Fruit fly (Drosophila melanogaster) whole organism, embryonic: Measurements from ENCODE around the gene Sur-8.

ENCODE experiments used
- ATbp ChIP-seq: fragments of 200-800 bp; sonication (Bioruptor generic); optimal IDR thresholded peaks from 2 replicates; lab custom pipeline; 2017; ENCODE audit warnings: missing biosample characterization, mild to moderate bottlenecking, missing genetic modification characterization, missing genetic modification reagents
- Awh ChIP-seq: fragments of 200-800 bp; sonication (Bioruptor generic); IDR thresholded peaks from 2 replicates; pipeline ENCODE4, ENCODE4 v1.3.6; 2022; ENCODE audit warnings: missing biosample characterization, missing genetic modification characterization
- BEAF-32 ChIP-seq: fragments of 200-800 bp; sonication (Bioruptor generic); optimal IDR thresholded peaks from 3 replicates; lab custom pipeline; 2017; ENCODE audit warnings: missing biosample characterization, missing genetic modification characterization, mild to moderate bottlenecking, moderate library complexity, missing genetic modification reagents
- CG10209 ChIP-seq: fragments of 200-800 bp; sonication (Bioruptor generic); optimal IDR thresholded peaks from 3 replicates; lab custom pipeline; 2017; ENCODE audit warnings: missing biosample characterization, mild to moderate bottlenecking, missing genetic modification characterization, missing genetic modification reagents
- CG11247 ChIP-seq: fragments of 200-800 bp; sonication (Bioruptor generic); IDR thresholded peaks from 2 replicates; pipeline ENCODE4 v1.3.6; 2022; ENCODE audit warnings: missing biosample characterization, missing genetic modification characterization
- CG12659 ChIP-seq: fragments of 200-800 bp; sonication (Bioruptor generic); optimal IDR thresholded peaks from 3 replicates; lab custom pipeline; 2017; ENCODE audit warnings: mild to moderate bottlenecking, missing biosample characterization, missing genetic modification reagents, missing genetic modification characterization
- CG12769 ChIP-seq: fragments of 200-800 bp; sonication (Bioruptor generic); optimal IDR thresholded peaks from 2 replicates; lab custom pipeline; 2019; ENCODE audit warnings: missing biosample characterization, mild to moderate bottlenecking, missing genetic modification characterization, moderate library complexity
- CG13296 ChIP-seq: fragments of 200-800 bp; sonication (Bioruptor generic); optimal IDR thresholded peaks from 3 replicates; lab custom pipeline; 2018; ENCODE audit warnings: missing biosample characterization, mild to moderate bottlenecking, missing genetic modification characterization
- CG14014 ChIP-seq: fragments of 200-800 bp; sonication (Bioruptor generic); IDR thresholded peaks from 2 replicates; pipeline ENCODE4 v1.3.6; 2022; ENCODE audit warnings: missing biosample characterization, missing genetic modification characterization
- CG14965 ChIP-seq: fragments of 200-800 bp; sonication (Bioruptor generic); optimal IDR thresholded peaks from 2 replicates; lab custom pipeline; 2016; ENCODE audit warnings: missing biosample characterization, missing genetic modification characterization, borderline replicate concordance
- CG17912 ChIP-seq: fragments of 200-800 bp; sonication (Bioruptor generic); optimal IDR thresholded peaks from 2 replicates; lab custom pipeline; 2018; ENCODE audit warnings: missing biosample characterization, mild to moderate bottlenecking, missing genetic modification characterization
- CG18599 ChIP-seq: fragments of 200-800 bp; sonication (Bioruptor generic); optimal IDR thresholded peaks from 3 replicates; lab custom pipeline; 2017; ENCODE audit warnings: missing biosample characterization, missing genetic modification characterization, mild to moderate bottlenecking, moderate library complexity, missing genetic modification reagents
- CG2889 ChIP-seq: fragments of 200-800 bp; sonication (Bioruptor generic); IDR thresholded peaks from 3 replicates; pipeline ENCODE4 v1.3.6; 2022; ENCODE audit warnings: missing biosample characterization, missing genetic modification characterization
- CG3163 ChIP-seq: fragments of 200-800 bp; sonication (Bioruptor generic); optimal IDR thresholded peaks from 3 replicates; lab custom pipeline; 2016; ENCODE audit warnings: missing biosample characterization, missing genetic modification characterization
- CG32532 ChIP-seq: fragments of 200-800 bp; sonication (Bioruptor generic); IDR thresholded peaks from 2 replicates; pipeline ENCODE4 v1.3.6; 2022; ENCODE audit warnings: missing biosample characterization, missing genetic modification characterization
- CG34376 ChIP-seq: fragments of 200-800 bp; sonication (Bioruptor generic); optimal IDR thresholded peaks from 2 replicates; lab custom pipeline; 2018; ENCODE audit warnings: missing biosample characterization, mild to moderate bottlenecking, missing genetic modification characterization
- CG7556 ChIP-seq: fragments of 200-800 bp; sonication (Bioruptor generic); optimal IDR thresholded peaks from 2 replicates; lab custom pipeline; 2017; ENCODE audit warnings: missing biosample characterization, mild to moderate bottlenecking, missing genetic modification characterization
- CG9817 ChIP-seq: fragments of 200-800 bp; sonication (Bioruptor generic); optimal IDR thresholded peaks from 2 replicates; lab custom pipeline; 2018; ENCODE audit warnings: missing biosample characterization, mild to moderate bottlenecking, missing genetic modification characterization, moderate library complexity
- Deaf1 ChIP-seq: fragments of 200-800 bp; optimal IDR thresholded peaks from 3 replicates; lab custom pipeline; 2019; ENCODE audit warnings: missing biosample characterization, mild to moderate bottlenecking, missing genetic modification characterization, moderate library complexity
- Dip2 ChIP-seq: fragments of 200-800 bp; sonication (Bioruptor generic); IDR thresholded peaks from 2 replicates; pipeline ENCODE4 v1.3.6; 2022; ENCODE audit warnings: missing biosample characterization, missing genetic modification characterization
- Doc2 ChIP-seq: fragments of 200-800 bp; sonication (Bioruptor generic); IDR thresholded peaks from 2 replicates; pipeline ENCODE4 v1.3.6; 2022; ENCODE audit warnings: missing biosample characterization, missing genetic modification characterization
- E2f1 ChIP-seq: fragments of 200-800 bp; sonication (Bioruptor generic); IDR thresholded peaks from 2 replicates; pipeline ENCODE4 v1.3.6; 2022; ENCODE audit warnings: missing biosample characterization, missing genetic modification characterization
- Hr51 ChIP-seq, 2 experiments: fragments of 200-800 bp; sonication (Bioruptor generic); optimal IDR thresholded peaks; 2 replicates in 1 of 2; 3 replicates in 1 of 2; lab custom pipeline; 2016 to 2018; ENCODE audit warnings: missing biosample characterization in 2 of 2, missing genetic modification characterization in 2 of 2, mild to moderate bottlenecking in 1 of 2, moderate library complexity in 1 of 2
- NFAT ChIP-seq: fragments of 200-800 bp; sonication (Bioruptor generic); IDR thresholded peaks from 2 replicates; pipeline ENCODE4 v1.3.6; 2022; ENCODE audit warnings: missing biosample characterization, missing genetic modification characterization
- Nf-YC ChIP-seq: fragments of 200-800 bp; optimal IDR thresholded peaks from 3 replicates; lab custom pipeline; 2019; ENCODE audit warnings: missing biosample characterization, mild to moderate bottlenecking, missing genetic modification characterization, moderate library complexity
- Oaz ChIP-seq: fragments of 200-800 bp; sonication (Bioruptor generic); IDR thresholded peaks from 2 replicates; pipeline ENCODE4 v1.3.6; 2022; ENCODE audit warnings: missing biosample characterization, missing genetic modification characterization
- Sox100B ChIP-seq: fragments of 200-800 bp; sonication (Bioruptor generic); optimal IDR thresholded peaks from 3 replicates; lab custom pipeline; 2018; ENCODE audit warnings: missing biosample characterization, mild to moderate bottlenecking, missing genetic modification characterization
- Trl ChIP-seq, 3 experiments: fragments of >200 bp in 2 of 3; fragments of 200-800 bp in 1 of 3; sonication (Bioruptor generic) in 1 of 3; optimal IDR thresholded peaks; 2 replicates in 1 of 3; 3 replicates in 2 of 3; lab custom pipeline; 2016 to 2017; ENCODE audit warnings: missing biosample characterization in 1 of 3, missing genetic modification characterization in 1 of 3
- Xrp1 ChIP-seq: fragments of 200-800 bp; sonication (Bioruptor generic); IDR thresholded peaks from 2 replicates; pipeline ENCODE4 v1.3.6; 2022; ENCODE audit warnings: missing biosample characterization, missing genetic modification characterization
- crol ChIP-seq: fragments of 200-800 bp; sonication (Bioruptor generic); IDR thresholded peaks from 2 replicates; pipeline ENCODE4 v1.3.6; 2022; ENCODE audit warnings: missing biosample characterization, missing genetic modification characterization
- crp ChIP-seq, 2 experiments: fragments of 200-800 bp; sonication (Bioruptor generic); optimal IDR thresholded peaks; 2 replicates in 1 of 2; 3 replicates in 1 of 2; lab custom pipeline; 2017; ENCODE audit warnings: missing biosample characterization in 2 of 2, missing genetic modification characterization in 2 of 2, mild to moderate bottlenecking in 1 of 2, moderate library complexity in 1 of 2
- cwo ChIP-seq: fragments of 200-800 bp; sonication (Bioruptor generic); optimal IDR thresholded peaks from 3 replicates; lab custom pipeline; 2017; ENCODE audit warnings: missing biosample characterization, missing genetic modification characterization, mild to moderate bottlenecking, moderate library complexity, missing genetic modification reagents
- dysf ChIP-seq: fragments of 200-800 bp; sonication (Bioruptor generic); IDR thresholded peaks from 3 replicates; pipeline ENCODE4 v1.3.6; 2022; ENCODE audit warnings: missing biosample characterization, missing genetic modification characterization
- eyg ChIP-seq: fragments of 200-800 bp; sonication (Bioruptor generic); optimal IDR thresholded peaks from 3 replicates; lab custom pipeline; 2016; ENCODE audit warnings: missing biosample characterization, missing genetic modification characterization
- gem ChIP-seq: fragments of 200-800 bp; sonication (Bioruptor generic); optimal IDR thresholded peaks from 2 replicates; lab custom pipeline; 2019; ENCODE audit warnings: missing biosample characterization, mild to moderate bottlenecking, missing genetic modification characterization, moderate library complexity
- hth ChIP-seq: fragments of >200 bp; optimal IDR thresholded peaks from 2 replicates; lab custom pipeline; 2017; ENCODE audit warnings: inconsistent platforms
- ind ChIP-seq: fragments of 200-800 bp; sonication (Bioruptor generic); optimal IDR thresholded peaks from 3 replicates; lab custom pipeline; 2016; ENCODE audit warnings: missing biosample characterization, missing genetic modification characterization
- lab ChIP-seq: fragments of 200-800 bp; sonication (Bioruptor generic); optimal IDR thresholded peaks from 3 replicates; lab custom pipeline; 2017; ENCODE audit warnings: missing biosample characterization, missing genetic modification characterization, mild to moderate bottlenecking, moderate library complexity, missing genetic modification reagents
- pan ChIP-seq, 4 experiments: fragments of >200 bp in 3 of 4; fragments of 200-800 bp in 1 of 4; sonication (Bioruptor generic) in 1 of 4; optimal IDR thresholded peaks in 3 of 4; IDR thresholded peaks in 1 of 4; 2 replicates each; pipeline versions ENCODE4 v1.3.6 to Lab custom; 2017 to 2022; ENCODE audit warnings: missing biosample characterization in 2 of 4, missing genetic modification characterization in 2 of 4, mixed read lengths in 1 of 4
- pfk ChIP-seq: fragments of 200-800 bp; sonication (Bioruptor generic); optimal IDR thresholded peaks from 2 replicates; lab custom pipeline; 2018; ENCODE audit warnings: missing biosample characterization, mild to moderate bottlenecking, missing genetic modification characterization, moderate library complexity
- so ChIP-seq: fragments of 200-800 bp; sonication (Bioruptor generic); IDR thresholded peaks from 3 replicates; pipeline ENCODE4 v1.3.6; 2022; ENCODE audit warnings: missing biosample characterization, missing genetic modification characterization
- ttk ChIP-seq: fragments of 200-800 bp; sonication (Bioruptor generic); IDR thresholded peaks from 2 replicates; pipeline ENCODE4 v2.1.2; 2022; ENCODE audit warnings: missing biosample characterization, missing genetic modification characterization
- wor ChIP-seq: fragments of 200-800 bp; sonication (Bioruptor generic); IDR thresholded peaks from 2 replicates; pipeline ENCODE4 v1.3.6; 2022; ENCODE audit warnings: missing biosample characterization, missing genetic modification characterization
- zfh2 ChIP-seq: fragments of 200-800 bp; sonication (Bioruptor generic); optimal IDR thresholded peaks from 2 replicates; lab custom pipeline; 2016; ENCODE audit warnings: missing biosample characterization, missing genetic modification characterization

The Sur-8 gene

dm6 chr3R:17371094-17371493 lies 31.2 kb downstream of the Sur-8 start (continued):
- TF ChIP-seq ATbp (GFP tag; lab: Kevin White, UChicago) (peak; percentile 7), CG12769 (tag; lab: Kevin White, UChicago) (peak; percentile 64), CG13296 (GFP tag; lab: Kevin White, UChicago) (peak; percentile 13), pan (optimal IDR thresholded peaks at IDR 0.05; lab: Kevin White, UChicago) (no peak), pan (GFP tag; optimal IDR thresholded peaks at IDR 0.05 in 1 of 2, IDR thresholded peaks at IDR 0.05 in 1 of 2) (peak in 1 of 2 experiments; percentile 46), CG32532 (peak; percentile 69), eyg (GFP tag; lab: Kevin White, UChicago) (no peak), dysf (peak; percentile 65), lab (GFP tag; lab: Kevin White, UChicago) (peak; percentile 72), ind (GFP tag; lab: Kevin White, UChicago) (peak; percentile 11), CG7556 (GFP tag; lab: Kevin White, UChicago) (peak; percentile 52), crol (GFP tag; lab: Robert Waterston, UW) (peak; percentile 55; the same call in 1 of the 2 replicates), CG10209 (GFP tag; lab: Kevin White, UChicago) (peak; percentile 17), wor (GFP tag; lab: Robert Waterston, UW) (0 out of 2 replicates have a peak, but pooled peaks have one; percentile 18), Awh (GFP tag; lab: Robert Waterston, UW) (peak; percentile 13; the same call in 1 of the 2 replicates), Dip2 (GFP tag; lab: Robert Waterston, UW) (no peak), CG11247 (GFP tag; lab: Robert Waterston, UW) (0 out of 2 replicates have a peak, but pooled peaks have one; percentile 21), so (0 out of 3 replicates have a peak, but pooled peaks have one; percentile 52), cwo (GFP tag; lab: Kevin White, UChicago) (peak; percentile 48), ttk (GFP tag; lab: Robert Waterston, UW) (0 out of 2 replicates have a peak, but pooled peaks have one; percentile 25), CG12659 (GFP tag; lab: Kevin White, UChicago) (peak; percentile 18), hth (no peak), CG14014 (peak; percentile 43; the same call in 1 of the 2 replicates), zfh2 (GFP tag; lab: Kevin White, UChicago) (peak; percentile 3), pfk (GFP tag; lab: Kevin White, UChicago) (no peak), CG14965 (GFP tag; lab: Kevin White, UChicago) (no peak), CG18599 (GFP tag; lab: Kevin White, UChicago) (peak; percentile 78), gem (tag; lab: Kevin White, UChicago) (peak; percentile 44), E2f1 (GFP tag; lab: Robert Waterston, UW) (peak; percentile 26; the same call in 1 of the 2 replicates), Hr51 (GFP tag; optimal IDR thresholded peaks at IDR 0.05; lab: Kevin White, UChicago) (peak in 1 of 2 experiments; percentile 20), Doc2 (GFP tag; lab: Robert Waterston, UW) (no peak), Oaz (GFP tag; lab: Robert Waterston, UW) (peak; percentile 15; the same call in 1 of the 2 replicates), NFAT (GFP tag; lab: Robert Waterston, UW) (peak; percentile 4; the same call in 1 of the 2 replicates), CG9817 (tag; lab: Kevin White, UChicago) (peak; percentile 24)

dm6 chr3R:17366023-17366422 lies 36.3 kb downstream of the Sur-8 start, which contains the start of gene beat-IIa:
Gene beat-IIa, minus strand, starts transcription at chr3R:17366119.
- TF ChIP-seq CG34376 (GFP tag; lab: Kevin White, UChicago) (no peak), CG13296 (GFP tag; lab: Kevin White, UChicago) (no peak), crp (GFP tag; optimal IDR thresholded peaks at IDR 0.05; lab: Kevin White, UChicago) (peak in 1 of 2 experiments; percentile 26), Deaf1 (peak; percentile 97), BEAF-32 (no peak), Xrp1 (GFP tag; lab: Robert Waterston, UW) (no peak), Nf-YC (tag; lab: Kevin White, UChicago) (peak; percentile 16), Sox100B (no peak), CG2889 (GFP tag; lab: Robert Waterston, UW) (no peak), CG17912 (no peak), CG3163 (peak; percentile 66), Trl (optimal IDR thresholded peaks at IDR 0.05; lab: Kevin White, UChicago) (peak in 1 of 2 experiments; percentile 25), Trl (GFP tag; optimal IDR thresholded peaks at IDR 0.05; lab: Kevin White, UChicago) (no peak)
